Fruit fly (Drosophila melanogaster) whole organism, pupa: ENCODE measurements around the gene NijC.

Experiments
- CG12605 ChIP-seq: fragments of 200-800 bp; sonication (Bioruptor generic); IDR thresholded peaks from 2 replicates; pipeline ENCODE4 v1.3.6; 2022; ENCODE audit warnings: missing biosample characterization, missing genetic modification characterization
- CG34367 ChIP-seq: fragments of 200-800 bp; sonication (Bioruptor generic); optimal IDR thresholded peaks from 2 replicates; lab custom pipeline; 2018; ENCODE audit warnings: missing biosample characterization, mild to moderate bottlenecking, missing genetic modification characterization
- CG8301 ChIP-seq: fragments of 200-800 bp; sonication (Bioruptor generic); optimal IDR thresholded peaks from 2 replicates; lab custom pipeline; 2018; ENCODE audit warnings: missing biosample characterization, mild to moderate bottlenecking, missing genetic modification characterization
- Snoo ChIP-seq: fragments of 200-800 bp; sonication (Bioruptor generic); optimal IDR thresholded peaks from 3 replicates; lab custom pipeline; 2017; ENCODE audit warnings: missing biosample characterization, mild to moderate bottlenecking, missing genetic modification characterization, inconsistent platforms
- gl ChIP-seq: fragments of 200-800 bp; sonication (Bioruptor generic); optimal IDR thresholded peaks from 2 replicates; lab custom pipeline; 2018; ENCODE audit warnings: missing biosample characterization, mild to moderate bottlenecking, missing genetic modification characterization

DNA sequence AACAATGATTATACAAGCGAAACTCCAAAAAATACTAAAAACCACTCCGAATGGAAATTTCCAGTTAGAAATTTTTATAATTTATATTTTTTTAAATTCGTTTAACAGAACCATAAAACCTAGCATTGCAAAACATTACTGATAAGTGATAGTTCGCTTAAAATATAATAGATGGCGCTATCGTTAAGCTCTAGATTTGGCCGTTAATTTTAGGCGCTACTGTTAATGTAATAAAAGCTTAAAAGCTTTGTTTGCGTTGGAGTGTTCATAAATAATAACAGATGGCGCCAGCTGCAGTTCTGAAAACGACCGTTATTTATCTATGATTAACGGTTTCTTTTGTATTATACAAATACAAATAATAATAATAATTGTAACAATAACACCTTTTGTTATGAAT is 28.8 kb downstream of the NijC start:
- TF ChIP-seq CG34367 (no peak), Snoo (tag; lab: Kevin White, UChicago) (no peak), gl (tag; lab: Kevin White, UChicago) (no peak), CG12605 (no peak), CG8301 (no peak)
